1 worm cellular context compared by ENCODE assay signal in the genomic region with DNA sequence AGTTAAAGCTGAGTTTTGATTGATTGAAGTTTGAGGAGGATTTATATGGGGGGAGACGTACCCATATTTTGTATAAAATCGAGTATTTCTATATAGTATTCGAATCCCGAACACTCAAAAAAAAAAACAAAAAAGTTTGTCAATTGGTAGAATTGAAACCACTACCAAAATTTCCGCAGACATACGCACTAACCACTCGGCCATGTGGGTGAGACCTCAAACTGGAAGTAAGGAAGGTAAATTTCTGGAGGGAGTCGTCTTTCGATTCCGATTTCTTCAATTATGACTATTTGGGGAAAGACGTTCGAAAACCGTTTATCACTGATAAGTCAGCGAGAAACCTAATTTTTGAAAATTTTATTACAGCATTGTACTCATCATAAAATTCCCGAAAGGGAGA.
A peak's percentile ranks its signal among the peaks of the same experiment; 100 is the strongest.
TF ChIP-seq lines count a peak whose summit lies in the region.
"Not testable (repeated sequence)": the region's sequence is repeated elsewhere in the genome, so short reads cannot be mapped to it uniquely, and the experiment has no call there.

No protein-coding gene starts in this region.

TF ChIP-seq in whole organism, L4 larva, 104 proteins besides CTCF, POLR2A, EP300 and RAD21 (continued from another document):
- TF ChIP-seq pha-4 (GFP tag; IDR thresholded peaks at IDR 0.05; lab: Robert Waterston, UW) = peak; percentile 80; the same call in 1 of the 2 replicates
- TF ChIP-seq pha-4 (tag; optimal IDR thresholded peaks at IDR 0.05; lab: Kevin White, UChicago) = not testable (repeated sequence)
- TF ChIP-seq lin-1 (GFP tag; IDR thresholded peaks at IDR 0.05; lab: Robert Waterston, UW) = peak; percentile 63
- peak; percentile 90 for TF ChIP-seq F26F4.8 (GFP tag; conservative IDR thresholded peaks at IDR 0.05; lab: Robert Waterston, UW)
- 0 out of 2 replicates have a peak, but pooled peaks have one; percentile 19 for TF ChIP-seq F44E2.7 (GFP tag; IDR thresholded peaks at IDR 0.05; lab: Robert Waterston, UW)
- peak; percentile 67 for TF ChIP-seq madf-9 (GFP tag; conservative IDR thresholded peaks at IDR 0.05; lab: Robert Waterston, UW)
- TF ChIP-seq ceh-44 (GFP tag; IDR thresholded peaks at IDR 0.05; lab: Robert Waterston, UW) = peak; percentile 66; the same call in 1 of the 2 replicates
- TF ChIP-seq ZK337.2 (GFP tag; IDR thresholded peaks at IDR 0.05; lab: Robert Waterston, UW) = peak; percentile 78
